Fruit fly (Drosophila melanogaster): ENCODE measurements around the gene CG4229.

Gene CG4229

DNA sequence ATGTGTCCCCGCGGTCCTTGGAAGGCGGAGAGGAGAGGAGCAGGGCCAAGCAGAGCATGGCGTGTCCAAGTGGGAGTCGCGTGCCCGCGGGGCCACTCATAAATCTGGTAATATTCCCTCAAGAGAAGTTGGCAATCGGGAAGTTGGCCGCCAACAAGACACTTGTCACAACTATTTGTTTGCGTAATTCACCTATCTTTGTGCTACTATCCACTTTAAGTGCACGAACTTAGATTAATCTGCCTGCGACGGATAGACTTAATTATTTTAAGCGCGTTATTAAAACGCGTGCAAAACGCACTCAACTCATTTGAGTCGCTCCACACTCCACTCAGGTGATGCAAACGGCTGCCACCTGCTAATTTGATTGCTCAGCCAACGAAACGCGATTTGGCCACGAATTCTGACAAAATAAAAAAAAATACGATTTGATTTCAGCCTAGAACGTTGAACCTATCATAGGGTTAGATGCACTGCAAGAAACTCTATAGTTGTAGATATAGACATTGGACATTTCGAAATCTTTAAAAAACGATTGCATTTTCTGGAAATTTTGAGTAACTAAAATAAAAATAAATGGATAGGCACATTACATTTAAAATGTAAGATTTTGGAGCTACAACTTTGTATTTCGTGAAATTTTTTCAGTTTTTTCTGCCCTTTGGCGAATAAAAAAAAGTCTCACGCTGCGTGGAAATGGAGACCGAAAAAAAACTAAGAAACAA, 14.6 kb downstream of the CG4229 start (continued):
- TF ChIP-seq CG12104 (GFP tag; optimal IDR thresholded peaks at IDR 0.05) (no peak), amos (GFP tag; IDR thresholded peaks at IDR 0.05; ENCODE audit: partially characterized antibody) (no peak), CoRest (tag; optimal IDR thresholded peaks at IDR 0.05) (peak; percentile 61), CG17361 (GFP tag; IDR thresholded peaks at IDR 0.05) (peak; percentile 51; the same call in 1 of the 3 replicates), grau (tag; optimal IDR thresholded peaks at IDR 0.05) (peak; percentile 71), kni (GFP tag; optimal IDR thresholded peaks at IDR 0.05) (no peak), ranshi (GFP tag; IDR thresholded peaks at IDR 0.05) (peak; percentile 56; the same call in 1 of the 2 replicates), rib (GFP tag; IDR thresholded peaks at IDR 0.05) (0 out of 2 replicates have a peak, but pooled peaks have one; percentile 30), BtbVII (GFP tag; optimal IDR thresholded peaks at IDR 0.05) (peak; percentile 39), Blimp-1 (GFP tag; optimal IDR thresholded peaks at IDR 0.05) (peak; percentile 51), exex (tag; optimal IDR thresholded peaks at IDR 0.05) (no peak), sima (GFP tag; optimal IDR thresholded peaks at IDR 0.05) (no peak), HLH4C (GFP tag; IDR thresholded peaks at IDR 0.05; ENCODE audit: partially characterized antibody) (no peak), dan (GFP tag; IDR thresholded peaks at IDR 0.05) (no peak), lov (optimal IDR thresholded peaks at IDR 0.05) (no peak), lov (GFP tag; IDR thresholded peaks at IDR 0.05) (0 out of 3 replicates have a peak, but pooled peaks have one; percentile 38), lilli (GFP tag; optimal IDR thresholded peaks at IDR 0.05) (peak; percentile 60), aop (GFP tag; IDR thresholded peaks at IDR 0.05) (no peak), PHDP (tag; optimal IDR thresholded peaks at IDR 0.05) (peak; percentile 65), CG6854 (GFP tag; optimal IDR thresholded peaks at IDR 0.05) (peak; percentile 2), wek (GFP tag; optimal IDR thresholded peaks at IDR 0.05) (no peak), gsb (GFP tag; IDR thresholded peaks at IDR 0.05) (peak; percentile 29; the same call in 1 of the 2 replicates), tin (GFP tag; optimal IDR thresholded peaks at IDR 0.05) (peak; percentile 15), HLH54F (GFP tag; optimal IDR thresholded peaks at IDR 0.05) (peak; percentile 43), grn (GFP tag; optimal IDR thresholded peaks at IDR 0.05) (no peak), Nf-YC (tag; optimal IDR thresholded peaks at IDR 0.05) (peak; percentile 32), CG4707 (GFP tag; optimal IDR thresholded peaks at IDR 0.05) (no peak), tna (GFP tag; IDR thresholded peaks at IDR 0.05; ENCODE audit: partially characterized antibody) (no peak), CG8089 (GFP tag; optimal IDR thresholded peaks at IDR 0.05) (no peak), CG14050 (GFP tag; IDR thresholded peaks at IDR 0.05) (peak; percentile 46; the same call in 2 of the 3 replicates), Dbx (GFP tag; IDR thresholded peaks at IDR 0.05) (peak; percentile 74), ewg (GFP tag; optimal IDR thresholded peaks at IDR 0.05) (no peak), CG1602 (GFP tag; optimal IDR thresholded peaks at IDR 0.05) (peak; percentile 36), CG17912 (GFP tag; optimal IDR thresholded peaks at IDR 0.05) (no peak), lab (GFP tag; optimal IDR thresholded peaks at IDR 0.05) (peak; percentile 71), CG7745 (tag; optimal IDR thresholded peaks at IDR 0.05) (no peak), ap (GFP tag; IDR thresholded peaks at IDR 0.05) (peak; percentile 31; the same call in 1 of the 2 replicates), vvl (GFP tag; IDR thresholded peaks at IDR 0.05) (peak; percentile 22; the same call in 1 of the 2 replicates), maf-S (GFP tag; optimal IDR thresholded peaks at IDR 0.05) (peak; percentile 23), az2 (GFP tag; optimal IDR thresholded peaks at IDR 0.05) (peak; percentile 33), ind (GFP tag; optimal IDR thresholded peaks at IDR 0.05) (peak; percentile 44), CG15073 (GFP tag; optimal IDR thresholded peaks at IDR 0.05) (no peak), Xbp1 (GFP tag; optimal IDR thresholded peaks at IDR 0.05) (peak; percentile 56), CG17385 (GFP tag; optimal IDR thresholded peaks at IDR 0.05) (peak; percentile 30), CG8478 (optimal IDR thresholded peaks at IDR 0.05) (no peak), Max (GFP tag; optimal IDR thresholded peaks at IDR 0.05) (peak; percentile 28), z (GFP tag; IDR thresholded peaks at IDR 0.05) (peak; percentile 73), CG17612 (GFP tag; IDR thresholded peaks at IDR 0.05) (no peak), tap (tag; optimal IDR thresholded peaks at IDR 0.05) (no peak), onecut (GFP tag; IDR thresholded peaks at IDR 0.05) (no peak)
